Worm (Caenorhabditis elegans) whole organism, late embryonic: ENCODE measurements around the gene spp-5.
A peak's percentile ranks its signal among the peaks of the same experiment; 100 is the strongest.

Experiments used
- C38D4.7 ChIP-seq: fragments of 200-800 bp; sonication (Bioruptor generic); optimal IDR thresholded peaks from 2 replicates; lab custom pipeline; 2018; ENCODE audit warnings: mild to moderate bottlenecking, missing genetic modification characterization, moderate library complexity, missing compliant biosample characterization
- F13H6.1 ChIP-seq: sonication (generic microtip); optimal IDR thresholded peaks from 2 replicates; lab custom pipeline; 2016; ENCODE audit warnings: missing genetic modification characterization, missing compliant biosample characterization
- K02D7.2 ChIP-seq: sonication (generic microtip); optimal IDR thresholded peaks from 2 replicates; lab custom pipeline; 2017; ENCODE audit warnings: mild to moderate bottlenecking, missing genetic modification characterization, missing compliant biosample characterization
- Y22D7AL.16 ChIP-seq: sonication (generic microtip); optimal IDR thresholded peaks from 2 replicates; lab custom pipeline; 2016; ENCODE audit warnings: missing genetic modification characterization, missing compliant biosample characterization
- ceh-14 ChIP-seq: sonication (generic microtip); optimal IDR thresholded peaks from 2 replicates; lab custom pipeline; 2016; ENCODE audit warnings: missing genotype, missing genetic modification characterization, missing compliant biosample characterization
- ceh-19 ChIP-seq: fragments of 200-800 bp; sonication (Bioruptor generic); optimal IDR thresholded peaks from 2 replicates; lab custom pipeline; 2018; ENCODE audit warnings: mild to moderate bottlenecking, missing genetic modification characterization, missing compliant biosample characterization
- ceh-2 ChIP-seq: sonication (generic microtip); optimal IDR thresholded peaks from 2 replicates; lab custom pipeline; 2016; ENCODE audit warnings: missing genotype, missing genetic modification characterization, missing compliant biosample characterization
- ceh-22 ChIP-seq: sonication (generic microtip); optimal IDR thresholded peaks from 2 replicates; lab custom pipeline; 2017; ENCODE audit warnings: missing biosample characterization, missing genetic modification characterization
- ceh-31 ChIP-seq: sonication (generic microtip); optimal IDR thresholded peaks from 2 replicates; lab custom pipeline; 2016; ENCODE audit warnings: missing genetic modification characterization, missing compliant biosample characterization
- ceh-34 ChIP-seq: sonication (generic microtip); optimal IDR thresholded peaks from 2 replicates; lab custom pipeline; 2016; ENCODE audit warnings: mild to moderate bottlenecking, missing genetic modification characterization, missing compliant biosample characterization
- ceh-48 ChIP-seq: sonication (generic microtip); optimal IDR thresholded peaks from 2 replicates; lab custom pipeline; 2016; ENCODE audit warnings: missing genetic modification characterization, inconsistent platforms, missing compliant biosample characterization
- ceh-6 ChIP-seq: fragments of 200-800 bp; sonication (Bioruptor generic); optimal IDR thresholded peaks from 2 replicates; lab custom pipeline; 2018; ENCODE audit warnings: mild to moderate bottlenecking, missing genetic modification characterization, missing compliant biosample characterization
- elt-2 ChIP-seq: sonication (generic microtip); optimal IDR thresholded peaks from 2 replicates; lab custom pipeline; 2016; ENCODE audit warnings: missing genetic modification reagents, missing genetic modification characterization, missing compliant biosample characterization
- elt-4 ChIP-seq: sonication (generic microtip); optimal IDR thresholded peaks from 2 replicates; lab custom pipeline; 2016; ENCODE audit warnings: missing genetic modification characterization, missing compliant biosample characterization
- ets-4 ChIP-seq: sonication (generic microtip); optimal IDR thresholded peaks from 2 replicates; lab custom pipeline; 2016; ENCODE audit warnings: missing genetic modification characterization, missing compliant biosample characterization
- eyg-1 ChIP-seq: sonication (generic microtip); optimal IDR thresholded peaks from 2 replicates; lab custom pipeline; 2016; ENCODE audit warnings: missing genotype, missing genetic modification characterization, missing compliant biosample characterization
- fax-1 ChIP-seq: sonication (generic microtip); optimal IDR thresholded peaks from 2 replicates; lab custom pipeline; 2016; ENCODE audit warnings: missing genotype, missing genetic modification characterization, missing compliant biosample characterization
- fkh-10 ChIP-seq: fragments of 150-350 bp; optimal IDR thresholded peaks from 2 replicates; lab custom pipeline; 2014; ENCODE audit warnings: missing biosample characterization, missing genetic modification reagents, missing genetic modification characterization
- hlh-13 ChIP-seq: fragments of 200-800 bp; sonication (Bioruptor generic); optimal IDR thresholded peaks from 2 replicates; lab custom pipeline; 2018; ENCODE audit warnings: mild to moderate bottlenecking, missing genetic modification characterization, missing compliant biosample characterization
- lin-11 ChIP-seq: fragments of 200-800 bp; sonication (Bioruptor generic); optimal IDR thresholded peaks from 2 replicates; lab custom pipeline; 2018; ENCODE audit warnings: mild to moderate bottlenecking, missing genetic modification characterization, missing compliant biosample characterization
- mec-3 ChIP-seq: sonication (generic microtip); optimal IDR thresholded peaks from 2 replicates; lab custom pipeline; 2016; ENCODE audit warnings: borderline replicate concordance, missing genetic modification characterization, missing compliant biosample characterization
- nhr-11 ChIP-seq: fragments of 150-350 bp; optimal IDR thresholded peaks from 2 replicates; lab custom pipeline; 2014; ENCODE audit warnings: missing biosample characterization, missing genetic modification characterization
- nhr-232 ChIP-seq: sonication (generic microtip); optimal IDR thresholded peaks from 2 replicates; lab custom pipeline; 2016; ENCODE audit warnings: missing genetic modification characterization, missing compliant biosample characterization
- odd-2 ChIP-seq: sonication (generic microtip); optimal IDR thresholded peaks from 2 replicates; lab custom pipeline; 2017; ENCODE audit warnings: antibody characterized with exemption, mild to moderate bottlenecking, missing genetic modification characterization, missing compliant biosample characterization
- pag-3 ChIP-seq: sonication (generic microtip); optimal IDR thresholded peaks from 2 replicates; lab custom pipeline; 2016; ENCODE audit warnings: missing compliant biosample characterization, missing genetic modification characterization, borderline replicate concordance
- pat-9 ChIP-seq: fragments of 200-800 bp; sonication (Bioruptor generic); optimal IDR thresholded peaks from 2 replicates; lab custom pipeline; 2018; ENCODE audit warnings: mild to moderate bottlenecking, missing genetic modification characterization, moderate library complexity, missing compliant biosample characterization
- pha-4 ChIP-seq: fragments of 150-350 bp; optimal IDR thresholded peaks from 2 replicates; lab custom pipeline; 2018; ENCODE audit warnings: missing biosample characterization, missing genetic modification reagents, missing genetic modification characterization
- pqm-1 ChIP-seq: sonication (generic microtip); optimal IDR thresholded peaks from 2 replicates; lab custom pipeline; 2016; ENCODE audit warnings: missing genetic modification characterization, missing compliant biosample characterization
- ref-2 ChIP-seq: sonication (generic microtip); optimal IDR thresholded peaks from 2 replicates; lab custom pipeline; 2016; ENCODE audit warnings: missing genetic modification characterization, missing compliant biosample characterization
- rnt-1 ChIP-seq: sonication (generic microtip); optimal IDR thresholded peaks from 2 replicates; lab custom pipeline; 2016; ENCODE audit warnings: missing genetic modification characterization, missing compliant biosample characterization
- sdc-2 ChIP-seq: sonication (generic microtip); optimal IDR thresholded peaks from 2 replicates; lab custom pipeline; 2016; ENCODE audit warnings: missing genotype, missing genetic modification characterization, missing compliant biosample characterization
- sox-2 ChIP-seq: fragments of 200-800 bp; sonication (Bioruptor generic); IDR thresholded peaks from 2 replicates; pipeline ENCODE4 v1.3.6; 2022; ENCODE audit warnings: missing genetic modification reagents, missing genetic modification characterization, missing compliant biosample characterization
- syd-9 ChIP-seq: sonication (generic microtip); optimal IDR thresholded peaks from 2 replicates; lab custom pipeline; 2016; ENCODE audit warnings: mild to moderate bottlenecking, missing genetic modification characterization, moderate library complexity, missing compliant biosample characterization
- unc-3 ChIP-seq, 2 experiments: fragments of 200-800 bp in 1 of 2; sonication (Bioruptor generic) in 1 of 2; sonication (generic microtip) in 1 of 2; conservative IDR thresholded peaks in 1 of 2; optimal IDR thresholded peaks in 1 of 2; 2 replicates each; pipeline versions ENCODE4 v1.3.6 to Lab custom; 2016 to 2022; ENCODE audit warnings: missing compliant biosample characterization in 2 of 2, missing genetic modification characterization in 2 of 2, missing genetic modification reagents in 1 of 2
- unc-42 ChIP-seq: sonication (generic microtip); optimal IDR thresholded peaks from 2 replicates; lab custom pipeline; 2016; ENCODE audit warnings: missing genotype, missing genetic modification characterization, missing compliant biosample characterization
- unc-86 ChIP-seq: sonication (generic microtip); optimal IDR thresholded peaks from 2 replicates; lab custom pipeline; 2016; ENCODE audit warnings: missing genetic modification characterization, missing compliant biosample characterization
- zip-5 ChIP-seq: sonication (generic microtip); optimal IDR thresholded peaks from 2 replicates; lab custom pipeline; 2016; ENCODE audit warnings: missing genetic modification characterization, missing compliant biosample characterization
- ztf-16 ChIP-seq: sonication (generic microtip); optimal IDR thresholded peaks from 2 replicates; lab custom pipeline; 2017; ENCODE audit warnings: missing genetic modification characterization, missing compliant biosample characterization

spp-5 gene

DNA sequence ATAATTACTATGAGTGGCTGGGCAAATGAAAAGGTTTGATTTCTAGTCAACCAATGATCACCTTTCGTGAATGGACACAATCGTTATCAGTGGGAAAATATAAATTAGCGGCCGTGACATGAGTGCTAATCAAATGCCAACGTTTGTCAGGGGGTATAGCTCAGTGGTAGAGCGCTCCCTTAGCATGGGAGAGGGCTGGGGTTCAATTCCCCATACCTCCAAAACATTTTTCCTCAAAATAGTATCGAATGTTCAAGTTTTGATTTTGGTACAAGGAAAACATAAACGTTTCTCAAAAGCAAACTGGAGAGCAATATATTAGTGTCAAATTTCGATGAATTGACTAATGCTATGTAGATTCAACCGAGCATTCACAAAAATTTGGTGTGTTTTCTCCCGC is 3.5 kb upstream of the spp-5 start:
- no peak for TF ChIP-seq pha-4 (tag; lab: Kevin White, UChicago)
- peak; percentile 8 for TF ChIP-seq C38D4.7 (GFP tag; lab: Kevin White, UChicago)
- peak; percentile 19 for TF ChIP-seq ref-2 (tag; lab: Kevin White, UChicago)
- no peak for TF ChIP-seq pqm-1
- TF ChIP-seq ceh-14 (tag; lab: Kevin White, UChicago): peak; percentile 26
- TF ChIP-seq ceh-19 (GFP tag; lab: Kevin White, UChicago): peak; percentile 31
- TF ChIP-seq syd-9 (tag; lab: Kevin White, UChicago): no peak
- TF ChIP-seq zip-5: no peak
- peak; percentile 62 for TF ChIP-seq elt-2 (tag; lab: Kevin White, UChicago)
- peak; percentile 9 for TF ChIP-seq K02D7.2 (tag; lab: Kevin White, UChicago)
- TF ChIP-seq, all 69 proteins: peak for 6

DNA sequence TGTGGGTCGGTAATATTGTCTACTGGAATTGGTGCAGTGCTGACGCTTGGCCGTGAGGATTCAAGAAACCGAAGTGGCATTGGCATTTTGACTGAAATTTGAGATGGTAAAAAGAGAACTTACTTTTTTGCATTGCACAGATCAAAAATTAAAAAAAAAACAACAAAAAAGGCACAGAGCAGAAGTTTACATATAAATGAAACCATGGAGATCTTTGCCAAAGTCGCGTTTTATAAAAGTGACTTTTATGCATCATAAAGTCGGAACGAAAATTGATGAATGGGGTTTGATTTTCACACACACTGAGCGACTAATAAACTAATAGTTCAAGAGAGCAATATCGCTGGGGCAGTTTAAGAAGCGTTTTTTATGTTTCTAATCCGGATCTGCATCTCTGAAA is 2.2 kb upstream of the spp-5 start, which contains the start of gene T08A9.13:
Gene T08A9.13 (minus strand): TSS at position 101 of the 400 bp plus-strand sequence.
- no peak for TF ChIP-seq ceh-22
- TF ChIP-seq odd-2 (tag; lab: Kevin White, UChicago): no peak
- TF ChIP-seq ets-4: no peak
- no peak for TF ChIP-seq ceh-6
- TF ChIP-seq elt-2 (tag; lab: Kevin White, UChicago): no peak
- no peak for TF ChIP-seq sox-2 (GFP tag; lab: Robert Waterston, UW)
- TF ChIP-seq nhr-11 (tag; lab: Kevin White, UChicago): no peak
- no peak for TF ChIP-seq unc-42 (tag; lab: Kevin White, UChicago)

DNA sequence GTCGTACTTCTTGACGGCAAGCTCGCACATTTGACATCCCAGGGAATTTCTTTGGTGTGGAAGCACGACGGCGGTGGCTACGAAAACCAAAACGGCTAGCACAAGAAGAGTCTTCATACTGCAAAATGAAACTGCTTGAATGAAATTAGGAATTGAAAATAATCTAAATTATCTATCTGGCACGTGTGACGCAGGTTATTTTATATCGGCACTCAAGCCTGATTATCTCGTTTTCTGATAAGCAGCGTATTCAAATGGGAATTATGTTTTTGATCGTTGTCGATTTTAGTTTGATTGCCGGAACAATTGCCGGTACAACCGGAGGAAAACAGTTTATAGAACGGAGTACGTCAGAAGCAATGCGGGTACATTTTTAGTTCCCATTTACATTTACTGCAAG is 1.5 kb downstream of the spp-5 start, which contains the start of gene spp-4:
Gene spp-4 (minus strand): TSS at position 118 of the 400 bp plus-strand sequence.
- TF ChIP-seq rnt-1 (tag; lab: Kevin White, UChicago): no peak

DNA sequence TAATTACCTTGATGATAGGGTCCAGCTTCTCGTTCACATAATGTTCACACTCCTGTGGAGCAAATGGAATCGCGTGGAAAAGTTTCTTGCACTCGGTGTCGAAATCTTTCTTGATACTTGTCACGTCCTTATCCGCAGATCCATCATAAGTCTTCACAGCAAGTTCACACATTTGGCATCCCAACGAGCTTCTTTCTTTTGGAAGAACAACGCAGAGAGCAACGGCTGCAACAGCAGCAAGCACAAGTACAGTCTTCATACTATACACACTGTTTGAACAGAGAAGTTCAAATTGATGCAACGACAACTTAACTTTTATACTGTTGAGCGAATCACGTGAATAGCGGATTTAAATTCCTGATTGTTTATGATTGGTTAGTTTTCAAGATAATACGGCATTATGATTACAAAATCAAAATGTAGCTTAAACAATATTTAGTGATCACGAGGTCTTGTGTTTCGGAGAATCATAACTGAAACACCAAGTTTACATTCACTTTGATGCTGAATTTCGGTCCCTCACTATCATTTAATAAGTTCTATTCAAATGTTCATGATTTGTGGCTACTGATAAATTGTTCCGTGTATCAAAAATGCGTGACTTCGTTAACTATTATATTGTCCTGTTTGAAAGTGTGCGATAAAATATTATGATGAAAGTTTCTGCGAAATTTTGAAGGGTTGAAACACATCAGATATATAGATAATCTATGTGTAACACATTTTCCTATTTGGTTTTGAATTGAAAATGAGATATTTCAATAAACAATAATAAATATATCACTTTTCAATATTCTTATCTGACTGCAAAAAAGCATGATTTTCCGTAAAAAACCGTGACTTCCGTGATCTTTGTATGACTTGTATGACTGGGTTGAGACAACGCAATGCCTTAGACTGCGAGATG is 3.4 kb downstream of the spp-5 start, which contains the start of the genes spp-2 and spp-6:
Gene spp-2 (minus strand): TSS at position 334 of the 907 bp plus-strand sequence.
Gene spp-6 (plus strand): TSS at position 857 of the 907 bp plus-strand sequence.
- no peak for TF ChIP-seq pat-9 (tag; lab: Kevin White, UChicago)
- TF ChIP-seq fkh-10: no peak
- TF ChIP-seq ceh-34 (tag; lab: Kevin White, UChicago): no peak
- TF ChIP-seq unc-86 (tag; lab: Kevin White, UChicago): no peak
- TF ChIP-seq ztf-16 (tag; lab: Kevin White, UChicago): no peak
- TF ChIP-seq ceh-22: no peak
- no peak for TF ChIP-seq C38D4.7 (GFP tag; lab: Kevin White, UChicago)
- TF ChIP-seq eyg-1 (tag; lab: Kevin White, UChicago): no peak
- TF ChIP-seq elt-4: no peak
- no peak for TF ChIP-seq mec-3 (tag; lab: Kevin White, UChicago)
- TF ChIP-seq elt-2 (tag; lab: Kevin White, UChicago): no peak
- TF ChIP-seq ceh-2 (tag; lab: Kevin White, UChicago): no peak
- no peak for TF ChIP-seq syd-9 (tag; lab: Kevin White, UChicago)

DNA sequence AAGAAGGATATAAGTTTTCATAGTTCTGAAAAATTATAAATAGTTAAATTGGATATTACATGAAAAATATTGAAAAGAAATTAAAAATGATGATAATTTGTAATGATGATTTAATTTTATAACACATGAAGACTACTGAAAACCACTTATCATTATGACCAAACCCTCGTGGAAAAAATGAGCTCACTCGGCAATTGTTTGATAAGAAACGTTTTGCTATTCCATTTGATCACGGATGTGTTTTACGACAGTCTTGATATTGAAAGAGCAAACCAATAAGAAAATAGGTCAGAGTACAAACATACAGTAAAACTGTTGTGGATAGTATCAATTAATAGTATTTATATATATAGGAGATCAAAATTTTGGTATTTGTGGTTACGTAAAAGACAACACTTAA is 4.8 kb downstream of the spp-5 start, which contains the start of gene spp-3:
Gene spp-3 (minus strand): TSS at position 25 of the 400 bp plus-strand sequence.
- TF ChIP-seq F13H6.1 (tag; lab: Kevin White, UChicago) (no peak), elt-2 (tag; lab: Kevin White, UChicago) (peak; percentile 10)

DNA sequence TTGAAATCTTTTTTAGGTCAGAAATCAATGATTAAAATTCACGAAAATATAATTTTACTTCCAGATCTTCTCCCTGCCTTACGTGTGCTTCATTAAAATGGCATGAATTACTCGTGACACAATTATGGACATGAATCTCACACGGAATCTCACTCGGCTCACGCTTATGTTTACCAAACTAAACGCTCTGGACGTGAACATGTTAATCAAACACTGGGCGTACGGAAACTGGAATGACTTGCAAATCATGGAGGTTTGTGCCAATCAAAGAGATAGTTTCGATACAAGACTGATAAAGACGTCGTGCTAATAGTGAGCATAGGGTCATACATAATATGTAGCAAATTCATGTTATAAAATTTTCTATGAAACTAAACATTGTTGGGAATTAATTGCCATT is 5.6 kb downstream of the spp-5 start:
- TF ChIP-seq lin-11 (tag; lab: Kevin White, UChicago) (no peak), nhr-11 (tag; lab: Kevin White, UChicago) (no peak), pag-3 (tag; lab: Kevin White, UChicago) (no peak), ref-2 (tag; lab: Kevin White, UChicago) (no peak), sdc-2 (no peak), pqm-1 (no peak), fax-1 (tag; lab: Kevin White, UChicago) (no peak), sox-2 (GFP tag; lab: Robert Waterston, UW) (no peak), Y22D7AL.16 (tag; lab: Kevin White, UChicago) (no peak), C38D4.7 (GFP tag; lab: Kevin White, UChicago) (no peak), K02D7.2 (tag; lab: Kevin White, UChicago) (no peak), hlh-13 (GFP tag; lab: Kevin White, UChicago) (no peak), syd-9 (tag; lab: Kevin White, UChicago) (no peak), nhr-232 (no peak), ceh-48 (no peak), odd-2 (tag; lab: Kevin White, UChicago) (no peak), ceh-31 (tag; lab: Kevin White, UChicago) (no peak), unc-3 (GFP tag; conservative IDR thresholded peaks at IDR 0.05; lab: Robert Waterston, UW) (no peak), unc-3 (tag; optimal IDR thresholded peaks at IDR 0.05; lab: Kevin White, UChicago) (no peak)
